Worm (Caenorhabditis elegans) whole organism, young adult: Measurements from ENCODE around the gene hpo-25.

ENCODE experiments used
- B0261.1 ChIP-seq: sonication (generic microtip); optimal IDR thresholded peaks from 2 replicates; lab custom pipeline; 2016; ENCODE audit warnings: mild to moderate bottlenecking, missing genetic modification characterization, moderate library complexity, missing compliant biosample characterization
- F10E7.11 ChIP-seq: sonication (generic microtip); optimal IDR thresholded peaks from 2 replicates; lab custom pipeline; 2017; ENCODE audit warnings: mild to moderate bottlenecking, missing genetic modification characterization, moderate library complexity, missing compliant biosample characterization
- Y67H2A.10 ChIP-seq: fragments of 200-800 bp; sonication (Bioruptor generic); conservative IDR thresholded peaks from 2 replicates; pipeline ENCODE4 v1.3.6; 2022; ENCODE audit warnings: missing genetic modification reagents, missing genetic modification characterization, missing compliant biosample characterization
- nfya-2 ChIP-seq: fragments of 200-800 bp; sonication (Bioruptor generic); IDR thresholded peaks from 2 replicates; pipeline ENCODE4 v1.3.6; 2022; ENCODE audit warnings: missing genetic modification reagents, missing genetic modification characterization, missing compliant biosample characterization
- snpc-1.1 ChIP-seq: sonication (generic microtip); optimal IDR thresholded peaks from 2 replicates; lab custom pipeline; 2017; ENCODE audit warnings: missing genetic modification characterization, mild to moderate bottlenecking, missing compliant biosample characterization, antibody characterized with exemption, moderate library complexity, missing genotype, missing genetic modification reagents; ENCODE audit not compliant: insufficient read depth
- unc-130 ChIP-seq: sonication (generic microtip); optimal IDR thresholded peaks from 2 replicates; lab custom pipeline; 2016; ENCODE audit warnings: missing genetic modification reagents, missing genetic modification characterization, missing compliant biosample characterization

DNA sequence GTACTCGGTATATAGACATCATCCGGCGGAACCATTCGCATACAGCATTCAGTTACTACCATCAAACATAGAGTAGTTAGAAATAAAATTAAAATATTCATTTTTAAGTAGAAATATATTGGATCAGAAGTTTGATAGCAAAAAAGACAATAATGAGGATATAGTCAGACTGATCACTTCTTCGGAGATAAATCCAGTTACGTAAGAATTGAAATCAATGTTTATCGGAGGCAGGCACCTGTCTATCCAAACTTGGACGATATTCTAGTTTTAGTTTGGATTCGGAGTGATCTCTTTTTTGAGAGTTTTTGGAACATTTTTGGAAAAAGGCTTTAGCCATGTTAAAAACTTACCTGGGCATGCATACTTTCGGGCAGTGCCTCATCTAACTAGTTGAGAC, 14.3 kb downstream of the hpo-25 start, which contains the start of gene F16G10.8:
- TF ChIP-seq B0261.1 (tag; lab: Kevin White, UChicago) (no peak), unc-130 (GFP tag; lab: Kevin White, UChicago) (no peak), Y67H2A.10 (GFP tag; lab: Robert Waterston, UW) (no peak), snpc-1.1 (tag; lab: Kevin White, UChicago) (no peak), nfya-2 (GFP tag; lab: Robert Waterston, UW) (no peak), F10E7.11 (tag; lab: Kevin White, UChicago) (no peak)
